Worm (Caenorhabditis elegans) whole organism, midembryonic: ENCODE results near the gene ced-9.

Experiments used
- T22C8.4 ChIP-seq: fragments of 200-800 bp; sonication (Bioruptor generic); IDR thresholded peaks from 2 replicates; pipeline ENCODE4 v1.3.6; 2022; ENCODE audit warnings: missing genetic modification characterization, missing compliant biosample characterization
- flt-1 ChIP-seq: fragments of 200-800 bp; sonication (Bioruptor generic); IDR thresholded peaks from 2 replicates; pipeline ENCODE4 v1.3.6; 2022; ENCODE audit warnings: missing genetic modification characterization, missing compliant biosample characterization

DNA sequence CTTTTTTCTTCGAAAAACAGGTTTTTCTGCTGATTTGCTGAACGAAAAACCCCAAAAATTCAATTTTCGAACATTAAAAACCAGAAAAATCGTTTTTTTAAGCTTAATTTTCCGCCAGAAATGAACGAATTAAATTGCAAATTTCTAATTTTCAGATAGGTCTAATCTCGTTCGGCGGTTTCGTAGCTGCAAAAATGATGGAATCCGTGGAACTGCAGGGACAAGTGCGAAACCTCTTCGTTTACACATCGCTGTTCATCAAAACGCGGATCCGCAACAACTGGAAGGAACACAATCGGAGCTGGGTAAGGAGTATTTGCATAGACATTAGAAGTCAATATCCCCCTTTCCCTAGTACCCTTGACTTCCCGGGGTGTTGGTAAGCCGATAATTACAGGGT lies 1.1 kb downstream of the ced-9 start:
- TF ChIP-seq flt-1 (no peak), T22C8.4 (no peak)
